Worm (Caenorhabditis elegans) whole organism, L3 larva: ENCODE results near the gene T10C6.10.

Source experiments
- R02D3.7 ChIP-seq: fragments of 150-350 bp; optimal IDR thresholded peaks from 2 replicates; lab custom pipeline; 2014; ENCODE audit warnings: missing biosample characterization, missing genetic modification characterization
- ZK546.5 ChIP-seq: sonication (generic microtip); optimal IDR thresholded peaks from 2 replicates; lab custom pipeline; 2017; ENCODE audit warnings: missing biosample characterization, missing genetic modification characterization
- aly-2 ChIP-seq: fragments of 150-350 bp; optimal IDR thresholded peaks from 2 replicates; lab custom pipeline; 2014; ENCODE audit warnings: missing biosample characterization, missing genetic modification characterization
- ama-1 ChIP-seq: fragments of 150-350 bp; optimal IDR thresholded peaks from 2 replicates; lab custom pipeline; 2018
- ceh-16 ChIP-seq: sonication (generic microtip); optimal IDR thresholded peaks from 2 replicates; lab custom pipeline; 2017; ENCODE audit warnings: missing biosample characterization, missing genetic modification characterization
- ceh-28 ChIP-seq: fragments of 150-350 bp; optimal IDR thresholded peaks from 2 replicates; lab custom pipeline; 2014; ENCODE audit warnings: missing biosample characterization, missing genetic modification reagents, missing genetic modification characterization
- ceh-9 ChIP-seq: sonication (generic microtip); optimal IDR thresholded peaks from 2 replicates; lab custom pipeline; 2018; ENCODE audit warnings: missing biosample characterization, missing genetic modification characterization
- egl-5 ChIP-seq: fragments of 150-350 bp; optimal IDR thresholded peaks from 2 replicates; lab custom pipeline; 2017; ENCODE audit warnings: missing biosample characterization, missing genetic modification reagents, missing genetic modification characterization, inconsistent platforms
- elt-2 ChIP-seq: sonication (generic microtip); optimal IDR thresholded peaks from 2 replicates; lab custom pipeline; 2016; ENCODE audit warnings: missing genetic modification reagents, mild to moderate bottlenecking, missing genetic modification characterization, missing compliant biosample characterization
- eor-1 ChIP-seq, 2 experiments: fragments of 150-350 bp; optimal IDR thresholded peaks; 2 replicates each; lab custom pipeline; 2014 to 2018; ENCODE audit warnings: missing biosample characterization in 2 of 2, missing genetic modification characterization in 2 of 2
- fkh-10 ChIP-seq: sonication (generic microtip); optimal IDR thresholded peaks from 2 replicates; lab custom pipeline; 2017; ENCODE audit warnings: missing biosample characterization, missing genetic modification reagents, missing genetic modification characterization
- fos-1 ChIP-seq: fragments of 150-350 bp; optimal IDR thresholded peaks from 2 replicates; lab custom pipeline; 2014; ENCODE audit warnings: missing biosample characterization, missing genetic modification characterization
- jun-1 ChIP-seq: fragments of 150-350 bp; optimal IDR thresholded peaks from 2 replicates; lab custom pipeline; 2014; ENCODE audit warnings: missing biosample characterization, missing genetic modification reagents, missing genetic modification characterization
- lin-39 ChIP-seq: fragments of 150-350 bp; optimal IDR thresholded peaks from 2 replicates; lab custom pipeline; 2018; ENCODE audit warnings: missing biosample characterization, missing genetic modification reagents, missing genetic modification characterization
- lsy-12 ChIP-seq: sonication (generic microtip); optimal IDR thresholded peaks from 2 replicates; lab custom pipeline; 2016; ENCODE audit warnings: mild to moderate bottlenecking, missing genetic modification characterization, missing compliant biosample characterization
- mdl-1 ChIP-seq: fragments of 150-350 bp; optimal IDR thresholded peaks from 2 replicates; lab custom pipeline; 2014; ENCODE audit warnings: missing biosample characterization, missing genetic modification characterization
- mml-1 ChIP-seq: fragments of 150-350 bp; sonication (generic microtip); optimal IDR thresholded peaks from 3 replicates; lab custom pipeline; 2014; ENCODE audit warnings: missing biosample characterization, missing genetic modification characterization
- nfya-1 ChIP-seq: sonication (generic microtip); optimal IDR thresholded peaks from 2 replicates; lab custom pipeline; 2017; ENCODE audit warnings: missing genetic modification characterization, mild to moderate bottlenecking, missing compliant biosample characterization, antibody characterized with exemption, moderate library complexity; ENCODE audit not compliant: insufficient read depth
- nhr-12 ChIP-seq: fragments of 150-350 bp; optimal IDR thresholded peaks from 2 replicates; lab custom pipeline; 2014; ENCODE audit warnings: missing biosample characterization, missing genetic modification characterization
- nhr-23 ChIP-seq: fragments of 150-350 bp; optimal IDR thresholded peaks from 2 replicates; lab custom pipeline; 2014; ENCODE audit warnings: missing biosample characterization, missing genetic modification reagents, missing genetic modification characterization
- nhr-25 ChIP-seq: sonication (generic microtip); optimal IDR thresholded peaks from 2 replicates; lab custom pipeline; 2017; ENCODE audit warnings: missing biosample characterization, missing genetic modification characterization
- nhr-28 ChIP-seq: fragments of 150-350 bp; optimal IDR thresholded peaks from 2 replicates; lab custom pipeline; 2014; ENCODE audit warnings: missing biosample characterization, missing genetic modification characterization
- nhr-43 ChIP-seq: sonication (generic microtip); optimal IDR thresholded peaks from 2 replicates; lab custom pipeline; 2016; ENCODE audit warnings: mild to moderate bottlenecking, missing genetic modification characterization, missing compliant biosample characterization; ENCODE audit not compliant: poor library complexity, severe bottlenecking
- nhr-76 ChIP-seq: fragments of 150-350 bp; sonication (generic microtip); optimal IDR thresholded peaks from 5 replicates; lab custom pipeline; 2014; ENCODE audit warnings: missing biosample characterization, missing genetic modification characterization
- pha-4 ChIP-seq: fragments of 150-350 bp; optimal IDR thresholded peaks from 2 replicates; lab custom pipeline; 2014; ENCODE audit warnings: missing biosample characterization, missing genetic modification reagents, missing genetic modification characterization
- pqm-1 ChIP-seq: fragments of 150-350 bp; optimal IDR thresholded peaks from 2 replicates; lab custom pipeline; 2017; ENCODE audit warnings: missing biosample characterization, missing genetic modification characterization, inconsistent platforms
- skn-1 ChIP-seq: fragments of 150-350 bp; optimal IDR thresholded peaks from 2 replicates; lab custom pipeline; 2014; ENCODE audit warnings: missing biosample characterization, missing genetic modification characterization
- snpc-4 ChIP-seq: fragments of 150-350 bp; optimal IDR thresholded peaks from 2 replicates; lab custom pipeline; 2014; ENCODE audit warnings: missing biosample characterization, missing genetic modification characterization
- tbx-2 ChIP-seq: sonication (generic microtip); optimal IDR thresholded peaks from 2 replicates; lab custom pipeline; 2016; ENCODE audit warnings: mild to moderate bottlenecking, missing genetic modification characterization, missing compliant biosample characterization
- zag-1 ChIP-seq: fragments of 150-350 bp; optimal IDR thresholded peaks from 2 replicates; lab custom pipeline; 2014; ENCODE audit warnings: missing biosample characterization, missing genetic modification characterization
- ztf-11 ChIP-seq: fragments of 150-350 bp; optimal IDR thresholded peaks from 2 replicates; lab custom pipeline; 2014; ENCODE audit warnings: missing biosample characterization, missing genetic modification characterization
- ztf-4 ChIP-seq: fragments of 150-350 bp; optimal IDR thresholded peaks from 2 replicates; lab custom pipeline; 2014; ENCODE audit warnings: missing biosample characterization, missing genetic modification characterization

Gene T10C6.10

ce11 chrV:16045837-16046236, 9.6 kb downstream of the T10C6.10 start, which contains the start of gene T10C6.15:
Gene T10C6.15, minus strand, starts transcription at chrV:16045940.
- TF ChIP-seq elt-2 (tag; lab: Kevin White, UChicago) (peak; percentile 99), lin-39 (tag; lab: Kevin White, UChicago) (no peak), nhr-43 (tag; lab: Kevin White, UChicago) (peak; percentile 57), pha-4 (peak; percentile 90), ceh-16 (tag; lab: Kevin White, UChicago) (no peak), pqm-1 (peak; percentile 92), jun-1 (peak; percentile 82)

- TF ChIP-seq ceh-28 (tag; lab: Kevin White, UChicago): no peak
- TF ChIP-seq nhr-76: no peak
- no peak for TF ChIP-seq ztf-4 (tag; lab: Kevin White, UChicago)
- TF ChIP-seq mdl-1 (tag; lab: Kevin White, UChicago): no peak
- no peak for TF ChIP-seq nhr-28 (tag; lab: Kevin White, UChicago)
- TF ChIP-seq fkh-10 (GFP tag; lab: Kevin White, UChicago): no peak
- TF ChIP-seq eor-1 (tag; optimal IDR thresholded peaks at IDR 0.05; lab: Kevin White, UChicago): no peak
- TF ChIP-seq egl-5 (tag; lab: Kevin White, UChicago): no peak
- TF ChIP-seq jun-1: no peak
- no peak for TF ChIP-seq zag-1 (tag; lab: Kevin White, UChicago)
- no peak for TF ChIP-seq ceh-16 (tag; lab: Kevin White, UChicago)
- TF ChIP-seq elt-2 (tag; lab: Kevin White, UChicago): no peak
- TF ChIP-seq pqm-1: no peak
- TF ChIP-seq fos-1 (tag; lab: Kevin White, UChicago): no peak
- TF ChIP-seq nhr-23 (tag; lab: Kevin White, UChicago): no peak
- no peak for TF ChIP-seq nhr-25 (tag; lab: Kevin White, UChicago)
- TF ChIP-seq nhr-12 (tag; lab: Kevin White, UChicago): no peak
- no peak for TF ChIP-seq ama-1
- TF ChIP-seq tbx-2 (tag; lab: Kevin White, UChicago): no peak
Measured at ce11 chrV:16046573-16046972, 10.4 kb downstream of the T10C6.10 start, which contains the start of gene ZK285.2. Gene ZK285.2, plus strand, starts transcription at chrV:16046873.

- TF ChIP-seq ceh-9 (no peak), pqm-1 (no peak), pha-4 (no peak), nfya-1 (tag; lab: Kevin White, UChicago) (no peak)
Measured at ce11 chrV:16047052-16047451, 10.8 kb downstream of the T10C6.10 start.

- TF ChIP-seq pha-4 (no peak), nhr-23 (tag; lab: Kevin White, UChicago) (no peak), tbx-2 (tag; lab: Kevin White, UChicago) (no peak), R02D3.7 (tag; lab: Kevin White, UChicago) (no peak), mdl-1 (tag; lab: Kevin White, UChicago) (no peak), nhr-43 (tag; lab: Kevin White, UChicago) (no peak), egl-5 (tag; lab: Kevin White, UChicago) (no peak), ama-1 (no peak), mml-1 (no peak), skn-1 (no peak), lsy-12 (tag; lab: Kevin White, UChicago) (no peak), jun-1 (no peak), lin-39 (tag; lab: Kevin White, UChicago) (no peak), ztf-4 (tag; lab: Kevin White, UChicago) (no peak), nhr-25 (tag; lab: Kevin White, UChicago) (no peak), snpc-4 (tag; lab: Kevin White, UChicago) (no peak), aly-2 (tag; lab: Kevin White, UChicago) (no peak)
- TF ChIP-seq, all 47 proteins: peak for 0
Measured at ce11 chrV:16047508-16047907, 11.3 kb downstream of the T10C6.10 start, which contains the start of gene str-198. Gene str-198, plus strand, starts transcription at chrV:16047808.

- no peak for TF ChIP-seq ztf-11 (tag; lab: Kevin White, UChicago)
- TF ChIP-seq R02D3.7 (tag; lab: Kevin White, UChicago): no peak
- no peak for TF ChIP-seq nhr-25 (tag; lab: Kevin White, UChicago)
- TF ChIP-seq nhr-76: no peak
- no peak for TF ChIP-seq zag-1 (tag; lab: Kevin White, UChicago)
- TF ChIP-seq pqm-1: no peak
- no peak for TF ChIP-seq ztf-4 (tag; lab: Kevin White, UChicago)
- TF ChIP-seq nhr-23 (tag; lab: Kevin White, UChicago): no peak
- no peak for TF ChIP-seq eor-1 (tag; optimal IDR thresholded peaks at IDR 0.05; lab: Kevin White, UChicago)
- no peak for TF ChIP-seq ZK546.5 (tag; lab: Kevin White, UChicago)
- TF ChIP-seq mml-1: no peak
- no peak for TF ChIP-seq tbx-2 (tag; lab: Kevin White, UChicago)
Measured at ce11 chrV:16049177-16049576, 13.0 kb downstream of the T10C6.10 start, which contains the start of gene best-12. Gene best-12, plus strand, starts transcription at chrV:16049477.
